Worm (Caenorhabditis elegans) whole organism, early embryonic: ENCODE results near the gene D1005.4.

Experiments
- ama-1 ChIP-seq: fragments of 150-350 bp; optimal IDR thresholded peaks from 2 replicates; lab custom pipeline; 2014
- ceh-13 ChIP-seq: fragments of 200-800 bp; sonication (Bioruptor generic); optimal IDR thresholded peaks from 2 replicates; lab custom pipeline; 2018; ENCODE audit warnings: mild to moderate bottlenecking, missing genetic modification characterization, missing compliant biosample characterization
- ets-7 ChIP-seq: sonication (generic microtip); optimal IDR thresholded peaks from 2 replicates; lab custom pipeline; 2016; ENCODE audit warnings: missing genotype, missing genetic modification characterization, missing compliant biosample characterization
- flt-1 ChIP-seq: fragments of 200-800 bp; sonication (Bioruptor generic); IDR thresholded peaks from 2 replicates; pipeline ENCODE4 v1.3.6; 2022; ENCODE audit warnings: missing genetic modification characterization, missing compliant biosample characterization
- hmg-4 ChIP-seq: fragments of 200-800 bp; sonication (Bioruptor generic); optimal IDR thresholded peaks from 2 replicates; lab custom pipeline; 2018; ENCODE audit warnings: mild to moderate bottlenecking, missing genetic modification characterization, missing compliant biosample characterization
- tbx-37 ChIP-seq: fragments of 200-800 bp; sonication (Bioruptor generic); conservative IDR thresholded peaks from 2 replicates; pipeline ENCODE4 v1.3.6; 2022; ENCODE audit warnings: missing genetic modification reagents, missing genetic modification characterization, missing compliant biosample characterization

ce11 chrX:1495980-1496379, 10.4 kb upstream of the D1005.4 start:
- TF ChIP-seq ama-1 (lab: Kevin White, UChicago), result no peak
- TF ChIP-seq hmg-4 (GFP tag; lab: Kevin White, UChicago), result no peak
- TF ChIP-seq tbx-37 (GFP tag; lab: Robert Waterston, UW), result no peak
- TF ChIP-seq ets-7 (tag; lab: Kevin White, UChicago), result no peak
- TF ChIP-seq flt-1 (GFP tag; lab: Robert Waterston, UW), result no peak
- no peak for TF ChIP-seq ceh-13
